Worm (Caenorhabditis elegans) whole organism, L3 larva: Measurements from ENCODE around the gene K07F5.22.

Experiments used
- fkh-10 ChIP-seq: sonication (generic microtip); optimal IDR thresholded peaks from 2 replicates; lab custom pipeline; 2017; ENCODE audit warnings: missing biosample characterization, missing genetic modification reagents, missing genetic modification characterization
- fos-1 ChIP-seq: fragments of 150-350 bp; optimal IDR thresholded peaks from 2 replicates; lab custom pipeline; 2014; ENCODE audit warnings: missing biosample characterization, missing genetic modification characterization
- lin-39 ChIP-seq: fragments of 150-350 bp; optimal IDR thresholded peaks from 2 replicates; lab custom pipeline; 2018; ENCODE audit warnings: missing biosample characterization, missing genetic modification reagents, missing genetic modification characterization
- nhr-11 ChIP-seq: fragments of 150-350 bp; optimal IDR thresholded peaks from 2 replicates; lab custom pipeline; 2014; ENCODE audit warnings: missing biosample characterization, missing genetic modification characterization
- nhr-12 ChIP-seq: fragments of 150-350 bp; optimal IDR thresholded peaks from 2 replicates; lab custom pipeline; 2014; ENCODE audit warnings: missing biosample characterization, missing genetic modification characterization
- nhr-23 ChIP-seq: fragments of 150-350 bp; optimal IDR thresholded peaks from 2 replicates; lab custom pipeline; 2014; ENCODE audit warnings: missing biosample characterization, missing genetic modification reagents, missing genetic modification characterization
- nhr-25 ChIP-seq: sonication (generic microtip); optimal IDR thresholded peaks from 2 replicates; lab custom pipeline; 2017; ENCODE audit warnings: missing biosample characterization, missing genetic modification characterization
- nhr-28 ChIP-seq: fragments of 150-350 bp; optimal IDR thresholded peaks from 2 replicates; lab custom pipeline; 2014; ENCODE audit warnings: missing biosample characterization, missing genetic modification characterization
- skn-1 ChIP-seq: fragments of 150-350 bp; optimal IDR thresholded peaks from 2 replicates; lab custom pipeline; 2014; ENCODE audit warnings: missing biosample characterization, missing genetic modification characterization
- snpc-4 ChIP-seq: fragments of 150-350 bp; optimal IDR thresholded peaks from 2 replicates; lab custom pipeline; 2014; ENCODE audit warnings: missing biosample characterization, missing genetic modification characterization
- zag-1 ChIP-seq: fragments of 150-350 bp; optimal IDR thresholded peaks from 2 replicates; lab custom pipeline; 2014; ENCODE audit warnings: missing biosample characterization, missing genetic modification characterization

- TF ChIP-seq zag-1 (tag; lab: Kevin White, UChicago): no peak
- TF ChIP-seq nhr-28 (tag; lab: Kevin White, UChicago): no peak
- TF ChIP-seq nhr-25: no peak
- no peak for TF ChIP-seq nhr-11 (tag; lab: Kevin White, UChicago)
- no peak for TF ChIP-seq skn-1 (tag; lab: Kevin White, UChicago)
- TF ChIP-seq nhr-12: no peak
- TF ChIP-seq fos-1 (tag; lab: Kevin White, UChicago): no peak
- TF ChIP-seq lin-39 (tag; lab: Kevin White, UChicago): no peak
- no peak for TF ChIP-seq nhr-23 (tag; lab: Kevin White, UChicago)
- no peak for TF ChIP-seq snpc-4 (tag; lab: Kevin White, UChicago)
- TF ChIP-seq fkh-10 (GFP tag; lab: Kevin White, UChicago): no peak
These were observed 18.3 kb upstream of the K07F5.22 start, which contains the start of gene K07F5.6 for ce11 chrIV:9846574-9846973.
